Worm (Caenorhabditis elegans) whole organism, midembryonic: ENCODE measurements around the gene arrd-28.

Experiments used
- T22C8.4 ChIP-seq: fragments of 200-800 bp; sonication (Bioruptor generic); IDR thresholded peaks from 2 replicates; pipeline ENCODE4 v1.3.6; 2022; ENCODE audit warnings: missing genetic modification characterization, missing compliant biosample characterization
- cog-1 ChIP-seq: sonication (generic microtip); optimal IDR thresholded peaks from 2 replicates; lab custom pipeline; 2016; ENCODE audit warnings: missing genetic modification characterization, missing compliant biosample characterization
- flt-1 ChIP-seq: fragments of 200-800 bp; sonication (Bioruptor generic); IDR thresholded peaks from 2 replicates; pipeline ENCODE4 v1.3.6; 2022; ENCODE audit warnings: missing genetic modification characterization, missing compliant biosample characterization
- klf-2 ChIP-seq: fragments of 200-800 bp; sonication (Bioruptor generic); conservative IDR thresholded peaks from 2 replicates; pipeline ENCODE4 v1.3.6; 2022; ENCODE audit warnings: missing genetic modification reagents, missing genetic modification characterization, missing compliant biosample characterization
- med-1 ChIP-seq: sonication (generic microtip); optimal IDR thresholded peaks from 2 replicates; lab custom pipeline; 2017; ENCODE audit warnings: missing genetic modification characterization, mild to moderate bottlenecking, missing compliant biosample characterization, antibody characterized with exemption, missing genetic modification reagents; ENCODE audit not compliant: insufficient read depth
- ref-1 ChIP-seq: fragments of 200-800 bp; sonication (Bioruptor generic); conservative IDR thresholded peaks from 2 replicates; pipeline ENCODE4 v1.3.6; 2022; ENCODE audit warnings: missing genetic modification reagents, missing genetic modification characterization, missing compliant biosample characterization
- ztf-23 ChIP-seq: fragments of 200-800 bp; sonication (Bioruptor generic); IDR thresholded peaks from 2 replicates; pipeline ENCODE4 v1.3.6; 2022; ENCODE audit warnings: missing genetic modification reagents, missing genetic modification characterization, missing compliant biosample characterization
- ztf-29 ChIP-seq: fragments of 200-800 bp; sonication (Bioruptor generic); IDR thresholded peaks from 2 replicates; pipeline ENCODE4 v1.3.6; 2022; ENCODE audit warnings: missing genetic modification reagents, missing genetic modification characterization, missing compliant biosample characterization

ce11 chrX:10174683-10175082 is 9.1 kb upstream of the arrd-28 start, which contains the start of gene C07A4.3:
- TF ChIP-seq ztf-29 (no peak), med-1 (no peak), klf-2 (GFP tag; lab: Robert Waterston, UW) (no peak), cog-1 (tag; lab: Kevin White, UChicago) (no peak), ref-1 (no peak), T22C8.4 (GFP tag; lab: Robert Waterston, UW) (no peak), ztf-23 (GFP tag; lab: Robert Waterston, UW) (no peak), flt-1 (GFP tag; lab: Robert Waterston, UW) (no peak)
